Fruit fly (Drosophila melanogaster) whole organism, embryonic: ENCODE results near the gene Lgr1.

Experiments used
- Ada2b ChIP-seq: fragments of 200-800 bp; sonication (Bioruptor generic); IDR thresholded peaks from 2 replicates; pipeline ENCODE4 v1.3.6; 2022; ENCODE audit warnings: missing biosample characterization, missing genetic modification characterization
- Awh ChIP-seq: fragments of 200-800 bp; sonication (Bioruptor generic); IDR thresholded peaks from 2 replicates; pipeline ENCODE4, ENCODE4 v1.3.6; 2022; ENCODE audit warnings: missing biosample characterization, missing genetic modification characterization
- BEAF-32 ChIP-seq: fragments of 200-800 bp; sonication (Bioruptor generic); optimal IDR thresholded peaks from 3 replicates; lab custom pipeline; 2017; ENCODE audit warnings: missing biosample characterization, missing genetic modification characterization, mild to moderate bottlenecking, moderate library complexity, missing genetic modification reagents
- CG12071 ChIP-seq: fragments of 200-800 bp; sonication (Bioruptor generic); optimal IDR thresholded peaks from 3 replicates; lab custom pipeline; 2018; ENCODE audit warnings: missing biosample characterization, mild to moderate bottlenecking, missing genetic modification characterization
- CG12104 ChIP-seq: fragments of 200-800 bp; sonication (Bioruptor generic); optimal IDR thresholded peaks from 3 replicates; lab custom pipeline; 2016; ENCODE audit warnings: missing biosample characterization, missing genetic modification characterization
- CG13287 ChIP-seq: fragments of 200-800 bp; sonication (Bioruptor generic); IDR thresholded peaks from 2 replicates; pipeline ENCODE4 v1.3.6; 2022; ENCODE audit warnings: missing biosample characterization, missing genetic modification characterization; ENCODE audit not compliant: partially characterized antibody
- CG13894 ChIP-seq: fragments of 200-800 bp; sonication (Bioruptor generic); optimal IDR thresholded peaks from 3 replicates; lab custom pipeline; 2018; ENCODE audit warnings: missing biosample characterization, mild to moderate bottlenecking, missing genetic modification characterization, moderate library complexity
- CG1529 ChIP-seq: fragments of 200-800 bp; sonication (Bioruptor generic); optimal IDR thresholded peaks from 3 replicates; lab custom pipeline; 2018; ENCODE audit warnings: missing biosample characterization, missing genetic modification characterization
- CG16779 ChIP-seq: fragments of 200-800 bp; sonication (Bioruptor generic); IDR thresholded peaks from 2 replicates; pipeline ENCODE4 v1.3.6; 2022; ENCODE audit warnings: missing biosample characterization, missing genetic modification characterization
- CG18599 ChIP-seq: fragments of 200-800 bp; sonication (Bioruptor generic); optimal IDR thresholded peaks from 3 replicates; lab custom pipeline; 2017; ENCODE audit warnings: missing biosample characterization, missing genetic modification characterization, mild to moderate bottlenecking, moderate library complexity, missing genetic modification reagents
- CG2712 ChIP-seq: fragments of 200-800 bp; optimal IDR thresholded peaks from 3 replicates; lab custom pipeline; 2019; ENCODE audit warnings: missing biosample characterization, mild to moderate bottlenecking, missing genetic modification characterization, moderate library complexity
- CG30020 ChIP-seq: fragments of 200-800 bp; optimal IDR thresholded peaks from 2 replicates; lab custom pipeline; 2019; ENCODE audit warnings: missing biosample characterization, mild to moderate bottlenecking, missing genetic modification characterization, moderate library complexity
- CG4360 ChIP-seq: fragments of 200-800 bp; sonication (Bioruptor generic); IDR thresholded peaks from 2 replicates; pipeline ENCODE4 v1.3.6; 2022; ENCODE audit warnings: missing biosample characterization, missing genetic modification characterization
- CG6272 ChIP-seq: fragments of 200-800 bp; sonication (Bioruptor generic); IDR thresholded peaks from 2 replicates; pipeline ENCODE4 v1.3.6; 2022; ENCODE audit warnings: missing biosample characterization, missing genetic modification characterization
- CG8290 ChIP-seq, 3 experiments: fragments of 200-800 bp; sonication (Bioruptor generic); optimal IDR thresholded peaks; 2 replicates each; lab custom pipeline; 2016 to 2019; ENCODE audit warnings: missing biosample characterization in 3 of 3, missing genetic modification characterization in 3 of 3, mild to moderate bottlenecking in 2 of 3, moderate library complexity in 1 of 3
- CG9797 ChIP-seq: fragments of 200-800 bp; sonication (Bioruptor generic); optimal IDR thresholded peaks from 3 replicates; lab custom pipeline; 2018; ENCODE audit warnings: missing biosample characterization, mild to moderate bottlenecking, missing genetic modification characterization
- Dip2 ChIP-seq: fragments of 200-800 bp; sonication (Bioruptor generic); IDR thresholded peaks from 2 replicates; pipeline ENCODE4 v1.3.6; 2022; ENCODE audit warnings: missing biosample characterization, missing genetic modification characterization
- Fer3 ChIP-seq: fragments of 200-800 bp; sonication (Bioruptor generic); optimal IDR thresholded peaks from 2 replicates; lab custom pipeline; 2018; ENCODE audit warnings: missing biosample characterization, mild to moderate bottlenecking, missing genetic modification characterization, moderate library complexity
- HLH4C ChIP-seq: fragments of 200-800 bp; sonication (Bioruptor generic); IDR thresholded peaks from 3 replicates; pipeline ENCODE4 v1.3.6; 2022; ENCODE audit warnings: missing biosample characterization, missing genetic modification characterization; ENCODE audit not compliant: partially characterized antibody
- HLH54F ChIP-seq: fragments of 200-800 bp; sonication (Bioruptor generic); optimal IDR thresholded peaks from 3 replicates; lab custom pipeline; 2016; ENCODE audit warnings: missing biosample characterization, missing genetic modification characterization
- Hsf ChIP-seq: fragments of 200-800 bp; sonication (Bioruptor generic); optimal IDR thresholded peaks from 3 replicates; lab custom pipeline; 2016; ENCODE audit warnings: missing biosample characterization, missing genetic modification characterization
- Ravus ChIP-seq: fragments of 200-800 bp; sonication (Bioruptor generic); IDR thresholded peaks from 2 replicates; pipeline ENCODE4 v1.3.6; 2022; ENCODE audit warnings: missing biosample characterization, missing genetic modification characterization
- Sox100B ChIP-seq: fragments of 200-800 bp; sonication (Bioruptor generic); optimal IDR thresholded peaks from 3 replicates; lab custom pipeline; 2018; ENCODE audit warnings: missing biosample characterization, mild to moderate bottlenecking, missing genetic modification characterization
- Spps ChIP-seq: fragments of 200-800 bp; sonication (Bioruptor generic); optimal IDR thresholded peaks from 2 replicates; lab custom pipeline; 2018; ENCODE audit warnings: missing biosample characterization, mild to moderate bottlenecking, missing genetic modification characterization
- Tbp ChIP-seq: fragments of >200 bp; optimal IDR thresholded peaks from 2 replicates; lab custom pipeline; 2018; ENCODE audit warnings: missing biosample characterization, missing genetic modification characterization
- aop ChIP-seq: fragments of 200-800 bp; sonication (Bioruptor generic); IDR thresholded peaks from 2 replicates; pipeline ENCODE4 v1.3.6; 2022; ENCODE audit warnings: missing biosample characterization, missing genetic modification characterization
- br ChIP-seq: fragments of >200 bp; optimal IDR thresholded peaks from 2 replicates; lab custom pipeline; 2017
- btn ChIP-seq: fragments of 200-800 bp; sonication (Bioruptor generic); optimal IDR thresholded peaks from 2 replicates; lab custom pipeline; 2016; ENCODE audit warnings: missing biosample characterization, missing genetic modification characterization
- chn ChIP-seq: fragments of 200-800 bp; sonication (Bioruptor generic); optimal IDR thresholded peaks from 2 replicates; lab custom pipeline; 2016; ENCODE audit warnings: missing biosample characterization, missing genetic modification characterization
- cwo ChIP-seq: fragments of 200-800 bp; sonication (Bioruptor generic); optimal IDR thresholded peaks from 3 replicates; lab custom pipeline; 2017; ENCODE audit warnings: missing biosample characterization, missing genetic modification characterization, mild to moderate bottlenecking, moderate library complexity, missing genetic modification reagents
- dan ChIP-seq: fragments of 200-800 bp; sonication (Bioruptor generic); IDR thresholded peaks from 2 replicates; pipeline ENCODE4 v1.3.6; 2022; ENCODE audit warnings: missing biosample characterization, missing genetic modification characterization
- disco-r ChIP-seq: fragments of 200-800 bp; sonication (Bioruptor generic); optimal IDR thresholded peaks from 2 replicates; lab custom pipeline; 2016; ENCODE audit warnings: missing biosample characterization, missing genetic modification characterization
- eyg ChIP-seq: fragments of 200-800 bp; sonication (Bioruptor generic); optimal IDR thresholded peaks from 3 replicates; lab custom pipeline; 2016; ENCODE audit warnings: missing biosample characterization, missing genetic modification characterization
- gem ChIP-seq: fragments of 200-800 bp; sonication (Bioruptor generic); optimal IDR thresholded peaks from 2 replicates; lab custom pipeline; 2019; ENCODE audit warnings: missing biosample characterization, mild to moderate bottlenecking, missing genetic modification characterization, moderate library complexity
- gro ChIP-seq: fragments of 200-800 bp; sonication (Bioruptor generic); optimal IDR thresholded peaks from 2 replicates; lab custom pipeline; 2016; ENCODE audit warnings: missing biosample characterization, missing genetic modification characterization
- hbn ChIP-seq: fragments of 200-800 bp; sonication (Bioruptor generic); IDR thresholded peaks from 2 replicates; pipeline ENCODE4 v1.3.6; 2022; ENCODE audit warnings: missing biosample characterization, missing genetic modification characterization; ENCODE audit not compliant: partially characterized antibody
- her ChIP-seq: fragments of 200-800 bp; sonication (Bioruptor generic); optimal IDR thresholded peaks from 2 replicates; lab custom pipeline; 2016; ENCODE audit warnings: missing biosample characterization, missing genetic modification characterization
- kah ChIP-seq: fragments of 200-800 bp; sonication (Bioruptor generic); optimal IDR thresholded peaks from 2 replicates; lab custom pipeline; 2018; ENCODE audit warnings: missing biosample characterization, mild to moderate bottlenecking, missing genetic modification characterization
- nmo ChIP-seq: fragments of 200-800 bp; sonication (Bioruptor generic); optimal IDR thresholded peaks from 2 replicates; lab custom pipeline; 2018; ENCODE audit warnings: missing biosample characterization, mild to moderate bottlenecking, missing genetic modification characterization, moderate library complexity
- oc ChIP-seq: fragments of 200-800 bp; sonication (Bioruptor generic); optimal IDR thresholded peaks from 2 replicates; lab custom pipeline; 2018; ENCODE audit warnings: missing biosample characterization, mild to moderate bottlenecking, missing genetic modification characterization, moderate library complexity
- onecut ChIP-seq: fragments of 200-800 bp; sonication (Bioruptor generic); IDR thresholded peaks from 2 replicates; pipeline ENCODE4 v1.3.6; 2022; ENCODE audit warnings: missing biosample characterization, missing genetic modification characterization
- rib ChIP-seq: fragments of 200-800 bp; sonication (Bioruptor generic); IDR thresholded peaks from 2 replicates; pipeline ENCODE4 v1.3.6; 2022; ENCODE audit warnings: missing biosample characterization, missing genetic modification characterization
- row ChIP-seq: fragments of 200-800 bp; sonication (Bioruptor generic); IDR thresholded peaks from 3 replicates; pipeline ENCODE4 v1.3.6; 2022; ENCODE audit warnings: missing biosample characterization, missing genetic modification characterization
- slbo ChIP-seq: fragments of 200-800 bp; sonication (Bioruptor generic); IDR thresholded peaks from 2 replicates; pipeline ENCODE4 v1.3.6; 2022; ENCODE audit warnings: missing biosample characterization, missing genetic modification characterization
- tll ChIP-seq, 2 experiments: fragments of 200-800 bp in 1 of 2; fragments of >200 bp in 1 of 2; sonication (Bioruptor generic) in 1 of 2; optimal IDR thresholded peaks; 2 replicates each; lab custom pipeline; 2017 to 2019; ENCODE audit warnings: missing biosample characterization in 2 of 2, missing genetic modification characterization in 2 of 2, mild to moderate bottlenecking in 1 of 2, moderate library complexity in 1 of 2
- trem ChIP-seq: fragments of 200-800 bp; optimal IDR thresholded peaks from 3 replicates; lab custom pipeline; 2019; ENCODE audit warnings: missing biosample characterization, mild to moderate bottlenecking, missing genetic modification characterization, moderate library complexity
- unpg ChIP-seq: fragments of 200-800 bp; sonication (Bioruptor generic); optimal IDR thresholded peaks from 3 replicates; lab custom pipeline; 2018; ENCODE audit warnings: missing biosample characterization, mild to moderate bottlenecking, missing genetic modification characterization, moderate library complexity
- usp ChIP-seq: fragments of >200 bp; optimal IDR thresholded peaks from 2 replicates; lab custom pipeline; 2017; ENCODE audit warnings: missing biosample characterization, missing genetic modification characterization
- zen ChIP-seq: fragments of 200-800 bp; sonication (Bioruptor generic); optimal IDR thresholded peaks from 3 replicates; lab custom pipeline; 2018; ENCODE audit warnings: missing biosample characterization, mild to moderate bottlenecking, missing genetic modification characterization, moderate library complexity

Gene Lgr1

dm6 chr3R:17700488-17701130 is 25.0 kb upstream of the Lgr1 start (continued):
- peak; percentile 71; the same call in 1 of the 2 replicates for TF ChIP-seq CG4360 (GFP tag; lab: Robert Waterston, UW)
- peak; percentile 99 for TF ChIP-seq nmo
- no peak for TF ChIP-seq Sox100B (GFP tag; lab: Kevin White, UChicago)
- TF ChIP-seq disco-r = peak; percentile 13
- TF ChIP-seq Fer3 (tag; lab: Kevin White, UChicago) = peak; percentile 98
- peak; percentile 99 for TF ChIP-seq CG2712 (tag; lab: Kevin White, UChicago)
- peak; percentile 96 for TF ChIP-seq CG12104 (GFP tag; lab: Kevin White, UChicago)
- TF ChIP-seq CG8290 (GFP tag; optimal IDR thresholded peaks at IDR 0.05; lab: Kevin White, UChicago) = peak; percentile 92
- TF ChIP-seq CG8290 (tag; optimal IDR thresholded peaks at IDR 0.05; lab: Kevin White, UChicago) = peak; percentile 44 to 52
- no peak for TF ChIP-seq Tbp (GFP tag; lab: Kevin White, UChicago)
- TF ChIP-seq row = peak; percentile 100
- TF ChIP-seq btn (GFP tag; lab: Kevin White, UChicago) = peak; percentile 39
- no peak for TF ChIP-seq usp (GFP tag; lab: Kevin White, UChicago)
- TF ChIP-seq cwo (GFP tag; lab: Kevin White, UChicago) = peak; percentile 98
- TF ChIP-seq BEAF-32 = peak; percentile 0
- TF ChIP-seq her (GFP tag; lab: Kevin White, UChicago) = peak; percentile 45
- peak; percentile 98 for TF ChIP-seq oc (tag; lab: Kevin White, UChicago)
- peak; percentile 96 for TF ChIP-seq trem (tag; lab: Kevin White, UChicago)
- TF ChIP-seq CG30020 (tag; lab: Kevin White, UChicago) = peak; percentile 89
- peak; percentile 90 for TF ChIP-seq CG12071 (GFP tag; lab: Kevin White, UChicago)
- peak; percentile 96 for TF ChIP-seq kah (GFP tag; lab: Kevin White, UChicago)
- peak; percentile 85 for TF ChIP-seq CG16779 (GFP tag; lab: Robert Waterston, UW)
- TF ChIP-seq CG13287 = no peak; the same call in 1 of the 2 replicates
- TF ChIP-seq rib = peak; percentile 88
- no peak; the same call in 1 of the 2 replicates for TF ChIP-seq hbn (GFP tag; lab: Robert Waterston, UW)
- peak; percentile 76 for TF ChIP-seq chn (GFP tag; lab: Kevin White, UChicago)
- 0 out of 3 replicates have a peak, but pooled peaks have one; percentile 1 for TF ChIP-seq HLH4C (GFP tag; lab: Robert Waterston, UW)
- peak; percentile 73 for TF ChIP-seq Dip2
- peak; percentile 99 for TF ChIP-seq slbo (GFP tag; lab: Robert Waterston, UW)
- peak; percentile 99 for TF ChIP-seq gem
- TF ChIP-seq dan = peak; percentile 53; the same call in 1 of the 2 replicates
- no peak for TF ChIP-seq gro (GFP tag; lab: Kevin White, UChicago)
- TF ChIP-seq br (lab: Kevin White, UChicago) = no peak
- peak; percentile 82 for TF ChIP-seq HLH54F (GFP tag; lab: Kevin White, UChicago)
- TF ChIP-seq Hsf (GFP tag; lab: Kevin White, UChicago) = peak; percentile 85
- peak; percentile 89 for TF ChIP-seq onecut (GFP tag; lab: Robert Waterston, UW)
- peak; percentile 98 for TF ChIP-seq CG13894 (tag; lab: Kevin White, UChicago)
- peak; percentile 99 for TF ChIP-seq unpg (GFP tag; lab: Kevin White, UChicago)
- peak; percentile 98 for TF ChIP-seq Awh (GFP tag; lab: Robert Waterston, UW)
- peak; percentile 51 for TF ChIP-seq CG9797 (GFP tag; lab: Kevin White, UChicago)
- TF ChIP-seq CG18599 = peak; percentile 100
- peak; percentile 98 for TF ChIP-seq CG6272 (GFP tag; lab: Robert Waterston, UW)
- peak; percentile 56 for TF ChIP-seq eyg (GFP tag; lab: Kevin White, UChicago)
- TF ChIP-seq CG1529 = peak; percentile 97
- peak; percentile 93 for TF ChIP-seq zen
- peak; percentile 98 for TF ChIP-seq Ada2b (GFP tag; lab: Robert Waterston, UW)
- peak; percentile 97 for TF ChIP-seq Spps
- TF ChIP-seq tll (GFP tag; optimal IDR thresholded peaks at IDR 0.05; lab: Kevin White, UChicago) = peak in 1 of 2 experiments; percentile 52
- TF ChIP-seq aop (GFP tag; lab: Robert Waterston, UW) = peak; percentile 63
- TF ChIP-seq Ravus (GFP tag; lab: Robert Waterston, UW) = peak; percentile 95
